Fruit fly (Drosophila melanogaster) whole organism, embryonic: Measurements from ENCODE around the gene CG8312.
A peak's percentile ranks its signal among the peaks of the same experiment; 100 is the strongest.

Experiments used
- B-H2 ChIP-seq: fragments of 200-800 bp; sonication (Bioruptor generic); optimal IDR thresholded peaks from 2 replicates; lab custom pipeline; 2018; ENCODE audit warnings: missing biosample characterization, mild to moderate bottlenecking, missing genetic modification characterization
- CG10366 ChIP-seq: fragments of 200-800 bp; sonication (Bioruptor generic); IDR thresholded peaks from 2 replicates; pipeline ENCODE4 v1.3.6; 2022; ENCODE audit warnings: missing biosample characterization, missing genetic modification characterization
- CG10462 ChIP-seq: fragments of 200-800 bp; sonication (Bioruptor generic); optimal IDR thresholded peaks from 2 replicates; lab custom pipeline; 2016; ENCODE audit warnings: missing biosample characterization, missing genetic modification characterization
- CG11695 ChIP-seq: fragments of 200-800 bp; sonication (Bioruptor generic); IDR thresholded peaks from 3 replicates; pipeline ENCODE4 v1.3.6; 2022; ENCODE audit warnings: missing biosample characterization, missing genetic modification characterization
- CG12236 ChIP-seq: fragments of 200-800 bp; sonication (Bioruptor generic); optimal IDR thresholded peaks from 2 replicates; lab custom pipeline; 2016; ENCODE audit warnings: missing biosample characterization, missing genetic modification characterization
- CG13287 ChIP-seq: fragments of 200-800 bp; sonication (Bioruptor generic); IDR thresholded peaks from 2 replicates; pipeline ENCODE4 v1.3.6; 2022; ENCODE audit warnings: missing biosample characterization, missing genetic modification characterization; ENCODE audit not compliant: partially characterized antibody
- CG13624 ChIP-seq: fragments of 200-800 bp; sonication (Bioruptor generic); optimal IDR thresholded peaks from 2 replicates; lab custom pipeline; 2016; ENCODE audit warnings: missing biosample characterization, missing genetic modification characterization
- CG14441 ChIP-seq: fragments of 200-800 bp; sonication (Bioruptor generic); IDR thresholded peaks from 2 replicates; pipeline ENCODE4 v1.3.6; 2022; ENCODE audit warnings: missing biosample characterization, missing genetic modification characterization
- CG15269 ChIP-seq: fragments of 200-800 bp; sonication (Bioruptor generic); optimal IDR thresholded peaks from 2 replicates; lab custom pipeline; 2018; ENCODE audit warnings: missing biosample characterization, mild to moderate bottlenecking, missing genetic modification characterization, moderate library complexity
- CG15601 ChIP-seq: fragments of 200-800 bp; sonication (Bioruptor generic); optimal IDR thresholded peaks from 3 replicates; lab custom pipeline; 2019; ENCODE audit warnings: missing biosample characterization, mild to moderate bottlenecking, missing genetic modification characterization, moderate library complexity
- CG15696 ChIP-seq: fragments of 200-800 bp; sonication (Bioruptor generic); optimal IDR thresholded peaks from 2 replicates; lab custom pipeline; 2019; ENCODE audit warnings: missing biosample characterization, mild to moderate bottlenecking, missing genetic modification characterization, moderate library complexity
- CG16779 ChIP-seq: fragments of 200-800 bp; sonication (Bioruptor generic); IDR thresholded peaks from 2 replicates; pipeline ENCODE4 v1.3.6; 2022; ENCODE audit warnings: missing biosample characterization, missing genetic modification characterization
- CG3726 ChIP-seq: fragments of 200-800 bp; sonication (Bioruptor generic); IDR thresholded peaks from 3 replicates; pipeline ENCODE4, ENCODE4 v1.3.6; 2022; ENCODE audit warnings: missing biosample characterization, missing genetic modification characterization
- CG4282 ChIP-seq: fragments of 200-800 bp; sonication (Bioruptor generic); optimal IDR thresholded peaks from 2 replicates; lab custom pipeline; 2016; ENCODE audit warnings: missing biosample characterization, missing genetic modification characterization
- CG4707 ChIP-seq: fragments of 200-800 bp; sonication (Bioruptor generic); optimal IDR thresholded peaks from 2 replicates; lab custom pipeline; 2018; ENCODE audit warnings: missing biosample characterization, mild to moderate bottlenecking, missing genetic modification characterization, moderate library complexity
- CG6813 ChIP-seq: fragments of 200-800 bp; sonication (Bioruptor generic); optimal IDR thresholded peaks from 2 replicates; lab custom pipeline; 2017; ENCODE audit warnings: missing biosample characterization, missing genetic modification characterization, mild to moderate bottlenecking, moderate library complexity, missing genetic modification reagents
- CG7556 ChIP-seq: fragments of 200-800 bp; sonication (Bioruptor generic); optimal IDR thresholded peaks from 2 replicates; lab custom pipeline; 2017; ENCODE audit warnings: missing biosample characterization, mild to moderate bottlenecking, missing genetic modification characterization
- CG8281 ChIP-seq: fragments of 200-800 bp; sonication (Bioruptor generic); optimal IDR thresholded peaks from 2 replicates; lab custom pipeline; 2018; ENCODE audit warnings: missing biosample characterization, mild to moderate bottlenecking, missing genetic modification characterization, moderate library complexity
- CG8765 ChIP-seq: fragments of 200-800 bp; sonication (Bioruptor generic); IDR thresholded peaks from 2 replicates; pipeline ENCODE4 v1.3.6; 2022; ENCODE audit warnings: missing biosample characterization, missing genetic modification characterization
- CG9797 ChIP-seq: fragments of 200-800 bp; sonication (Bioruptor generic); optimal IDR thresholded peaks from 3 replicates; lab custom pipeline; 2018; ENCODE audit warnings: missing biosample characterization, mild to moderate bottlenecking, missing genetic modification characterization
- CG9932 ChIP-seq: fragments of 200-800 bp; sonication (Bioruptor generic); IDR thresholded peaks from 2 replicates; pipeline ENCODE4 v1.3.6; 2022; ENCODE audit warnings: missing biosample characterization, missing genetic modification characterization
- H2.0 ChIP-seq: fragments of 200-800 bp; sonication (Bioruptor generic); IDR thresholded peaks from 2 replicates; pipeline ENCODE4 v1.3.6; 2022; ENCODE audit warnings: missing biosample characterization, missing genetic modification characterization
- Hey ChIP-seq: fragments of 200-800 bp; sonication (Bioruptor generic); optimal IDR thresholded peaks from 3 replicates; lab custom pipeline; 2018; ENCODE audit warnings: missing biosample characterization, mild to moderate bottlenecking, missing genetic modification characterization
- Hr39 ChIP-seq: fragments of >200 bp; optimal IDR thresholded peaks from 2 replicates; lab custom pipeline; 2017
- MBD-R2 ChIP-seq: fragments of 200-800 bp; sonication (Bioruptor generic); IDR thresholded peaks from 2 replicates; pipeline ENCODE4 v1.3.6; 2022; ENCODE audit warnings: missing biosample characterization, missing genetic modification characterization
- NC2α ChIP-seq: fragments of 200-800 bp; sonication (Bioruptor generic); optimal IDR thresholded peaks from 2 replicates; lab custom pipeline; 2016; ENCODE audit warnings: missing biosample characterization, missing genetic modification characterization
- Neu2 ChIP-seq: fragments of 200-800 bp; sonication (Bioruptor generic); optimal IDR thresholded peaks from 3 replicates; lab custom pipeline; 2016; ENCODE audit warnings: missing biosample characterization, missing genetic modification characterization, borderline replicate concordance
- NfI ChIP-seq: fragments of 200-800 bp; sonication (Bioruptor generic); optimal IDR thresholded peaks from 3 replicates; lab custom pipeline; 2018; ENCODE audit warnings: missing biosample characterization, mild to moderate bottlenecking, missing genetic modification characterization, moderate library complexity
- Spps ChIP-seq: fragments of 200-800 bp; sonication (Bioruptor generic); optimal IDR thresholded peaks from 2 replicates; lab custom pipeline; 2018; ENCODE audit warnings: missing biosample characterization, mild to moderate bottlenecking, missing genetic modification characterization
- Taf1 ChIP-seq: fragments of 200-800 bp; sonication (Bioruptor generic); IDR thresholded peaks from 2 replicates; pipeline ENCODE4 v1.3.6; 2022; ENCODE audit warnings: missing biosample characterization, missing genetic modification characterization
- Trl ChIP-seq, 3 experiments: fragments of >200 bp in 2 of 3; fragments of 200-800 bp in 1 of 3; sonication (Bioruptor generic) in 1 of 3; optimal IDR thresholded peaks; 2 replicates in 1 of 3; 3 replicates in 2 of 3; lab custom pipeline; 2016 to 2017; ENCODE audit warnings: missing biosample characterization in 1 of 3, missing genetic modification characterization in 1 of 3
- ash1 ChIP-seq: fragments of 200-800 bp; sonication (Bioruptor generic); optimal IDR thresholded peaks from 2 replicates; lab custom pipeline; 2018; ENCODE audit warnings: missing biosample characterization, mild to moderate bottlenecking, missing genetic modification characterization
- chinmo ChIP-seq: fragments of 200-800 bp; sonication (Bioruptor generic); IDR thresholded peaks from 4 replicates; pipeline ENCODE4 v1.3.6; 2022; ENCODE audit warnings: missing biosample characterization, missing genetic modification characterization; ENCODE audit not compliant: partially characterized antibody
- dati ChIP-seq: fragments of 200-800 bp; sonication (Bioruptor generic); IDR thresholded peaks from 2 replicates; pipeline ENCODE4 v1.3.6; 2022; ENCODE audit warnings: missing biosample characterization, missing genetic modification characterization
- ems ChIP-seq: fragments of 200-800 bp; sonication (Bioruptor generic); optimal IDR thresholded peaks from 3 replicates; lab custom pipeline; 2016; ENCODE audit warnings: missing biosample characterization, missing genetic modification characterization
- her ChIP-seq: fragments of 200-800 bp; sonication (Bioruptor generic); optimal IDR thresholded peaks from 2 replicates; lab custom pipeline; 2016; ENCODE audit warnings: missing biosample characterization, missing genetic modification characterization
- kay ChIP-seq: fragments of 200-800 bp; sonication (Bioruptor generic); optimal IDR thresholded peaks from 2 replicates; lab custom pipeline; 2016; ENCODE audit warnings: missing biosample characterization, missing genetic modification characterization
- knrl ChIP-seq: fragments of 200-800 bp; sonication (Bioruptor generic); IDR thresholded peaks from 3 replicates; pipeline ENCODE4 v1.3.6; 2022; ENCODE audit warnings: missing biosample characterization, missing genetic modification characterization; ENCODE audit not compliant: partially characterized antibody
- lilli ChIP-seq: fragments of 200-800 bp; sonication (Bioruptor generic); optimal IDR thresholded peaks from 3 replicates; lab custom pipeline; 2016; ENCODE audit warnings: missing biosample characterization, missing genetic modification characterization
- maf-S ChIP-seq: fragments of 200-800 bp; sonication (Bioruptor generic); optimal IDR thresholded peaks from 2 replicates; lab custom pipeline; 2016; ENCODE audit warnings: missing biosample characterization, missing genetic modification characterization
- nerfin-1 ChIP-seq: fragments of 200-800 bp; sonication (Bioruptor generic); optimal IDR thresholded peaks from 3 replicates; lab custom pipeline; 2019; ENCODE audit warnings: missing biosample characterization, mild to moderate bottlenecking, missing genetic modification characterization, moderate library complexity
- oc ChIP-seq: fragments of 200-800 bp; sonication (Bioruptor generic); optimal IDR thresholded peaks from 2 replicates; lab custom pipeline; 2018; ENCODE audit warnings: missing biosample characterization, mild to moderate bottlenecking, missing genetic modification characterization, moderate library complexity
- sens ChIP-seq: fragments of 200-800 bp; sonication (Bioruptor generic); peaks from one replicate; lab custom pipeline; 2016; ENCODE audit warnings: missing biosample characterization, missing genetic modification characterization
- so ChIP-seq: fragments of 200-800 bp; sonication (Bioruptor generic); IDR thresholded peaks from 3 replicates; pipeline ENCODE4 v1.3.6; 2022; ENCODE audit warnings: missing biosample characterization, missing genetic modification characterization
- sqz ChIP-seq: fragments of 200-800 bp; sonication (Bioruptor generic); optimal IDR thresholded peaks from 3 replicates; lab custom pipeline; 2018; ENCODE audit warnings: missing biosample characterization, mild to moderate bottlenecking, missing genetic modification characterization
- stc ChIP-seq: fragments of 200-800 bp; sonication (Bioruptor generic); IDR thresholded peaks from 2 replicates; pipeline ENCODE4 v1.3.6; 2022; ENCODE audit warnings: missing biosample characterization, missing genetic modification characterization
- usp ChIP-seq: fragments of >200 bp; optimal IDR thresholded peaks from 2 replicates; lab custom pipeline; 2017; ENCODE audit warnings: missing biosample characterization, missing genetic modification characterization
- wdn ChIP-seq: fragments of 200-800 bp; sonication (Bioruptor generic); IDR thresholded peaks from 2 replicates; pipeline ENCODE4 v1.3.6; 2022; ENCODE audit warnings: missing biosample characterization, missing genetic modification characterization
- z ChIP-seq: fragments of 200-800 bp; sonication (Bioruptor generic); IDR thresholded peaks from 3 replicates; pipeline ENCODE4 v1.3.6; 2022; ENCODE audit warnings: missing biosample characterization, missing genetic modification characterization
- zen2 ChIP-seq: fragments of 200-800 bp; sonication (Bioruptor generic); IDR thresholded peaks from 3 replicates; pipeline ENCODE4 v1.3.6; 2022; ENCODE audit warnings: missing biosample characterization, missing genetic modification characterization; ENCODE audit not compliant: partially characterized antibody
- zfh2 ChIP-seq: fragments of 200-800 bp; sonication (Bioruptor generic); optimal IDR thresholded peaks from 2 replicates; lab custom pipeline; 2016; ENCODE audit warnings: missing biosample characterization, missing genetic modification characterization

The CG8312 gene

dm6 chr3R:9618331-9618730 lies 27.2 kb downstream of the CG8312 start (continued):
- TF ChIP-seq sqz (GFP tag; lab: Kevin White, UChicago) (peak; percentile 21), oc (tag; lab: Kevin White, UChicago) (peak; percentile 67), ash1 (no peak), NfI (GFP tag; lab: Kevin White, UChicago) (peak; percentile 69), Neu2 (peak; percentile 24), Hr39 (lab: Kevin White, UChicago) (no peak), CG15269 (tag; lab: Kevin White, UChicago) (peak; percentile 71), CG9932 (GFP tag; lab: Robert Waterston, UW) (peak; percentile 44; the same call in 1 of the 2 replicates), CG15601 (tag; lab: Kevin White, UChicago) (peak; percentile 62), so (GFP tag; lab: Robert Waterston, UW) (peak; percentile 84), CG6813 (peak; percentile 54), usp (GFP tag; lab: Kevin White, UChicago) (no peak), CG15696 (tag; lab: Kevin White, UChicago) (peak; percentile 54), NC2α (peak; percentile 36), wdn (GFP tag; lab: Robert Waterston, UW) (no peak), Trl (optimal IDR thresholded peaks at IDR 0.05; lab: Kevin White, UChicago) (no peak), Trl (GFP tag; optimal IDR thresholded peaks at IDR 0.05; lab: Kevin White, UChicago) (peak; percentile 66), CG9797 (GFP tag; lab: Kevin White, UChicago) (no peak), maf-S (GFP tag; lab: Kevin White, UChicago) (peak; percentile 60), CG3726 (GFP tag; lab: Robert Waterston, UW) (peak; percentile 82), CG13287 (GFP tag; lab: Robert Waterston, UW) (no peak), sens (GFP tag; lab: Kevin White, UChicago) (peak; percentile 95), Taf1 (GFP tag; lab: Robert Waterston, UW) (peak; percentile 40; the same call in 1 of the 2 replicates), CG4707 (GFP tag; lab: Kevin White, UChicago) (peak; percentile 48), CG8765 (0 out of 2 replicates have a peak, but pooled peaks have one; percentile 52), ems (peak; percentile 58), stc (peak; percentile 77), CG14441 (GFP tag; lab: Robert Waterston, UW) (peak; percentile 79), CG12236 (GFP tag; lab: Kevin White, UChicago) (no peak), H2.0 (GFP tag; lab: Robert Waterston, UW) (peak; percentile 84), z (GFP tag; lab: Robert Waterston, UW) (no peak), CG7556 (GFP tag; lab: Kevin White, UChicago) (peak; percentile 44), CG4282 (no peak), Hey (no peak), lilli (GFP tag; lab: Kevin White, UChicago) (peak; percentile 73), chinmo (GFP tag; lab: Robert Waterston, UW) (no peak), kay (GFP tag; lab: Kevin White, UChicago) (no peak), CG10366 (GFP tag; lab: Robert Waterston, UW) (peak; percentile 83), CG13624 (GFP tag; lab: Kevin White, UChicago) (peak; percentile 58), CG11695 (GFP tag; lab: Robert Waterston, UW) (peak; percentile 72; the same call in 2 of the 3 replicates), CG16779 (GFP tag; lab: Robert Waterston, UW) (no peak), nerfin-1 (tag; lab: Kevin White, UChicago) (peak; percentile 51), zfh2 (GFP tag; lab: Kevin White, UChicago) (peak; percentile 35), zen2 (no peak), her (GFP tag; lab: Kevin White, UChicago) (peak; percentile 63), dati (GFP tag; lab: Robert Waterston, UW) (peak; percentile 70), MBD-R2 (0 out of 2 replicates have a peak, but pooled peaks have one; percentile 21), B-H2 (no peak), CG10462 (GFP tag; lab: Kevin White, UChicago) (peak; percentile 23), knrl (GFP tag; lab: Robert Waterston, UW) (no peak), Spps (peak; percentile 18), CG8281 (peak; percentile 28)
